Fruit fly (Drosophila melanogaster) whole organism, adult: ENCODE results near the gene Polr2H.

Experiments
- CG11617 ChIP-seq: fragments of 200-800 bp; sonication (Bioruptor generic); optimal IDR thresholded peaks from 2 replicates; lab custom pipeline; 2017; ENCODE audit warnings: mild to moderate bottlenecking, missing biosample characterization, missing genetic modification reagents, missing genetic modification characterization
- CG12768 ChIP-seq: fragments of 200-800 bp; sonication (Bioruptor generic); optimal IDR thresholded peaks from 2 replicates; lab custom pipeline; 2017; ENCODE audit warnings: missing biosample characterization, missing genetic modification characterization, mild to moderate bottlenecking, moderate library complexity, missing genetic modification reagents
- CG14711 ChIP-seq: fragments of 200-800 bp; sonication (Bioruptor generic); optimal IDR thresholded peaks from 2 replicates; lab custom pipeline; 2018; ENCODE audit warnings: missing biosample characterization, mild to moderate bottlenecking, missing genetic modification characterization, moderate library complexity
- CG1620 ChIP-seq: fragments of 200-800 bp; sonication (Bioruptor generic); optimal IDR thresholded peaks from 2 replicates; lab custom pipeline; 2016; ENCODE audit warnings: missing biosample characterization, missing genetic modification characterization
- CG33017 ChIP-seq: fragments of 200-800 bp; sonication (Bioruptor generic); optimal IDR thresholded peaks from 2 replicates; lab custom pipeline; 2018; ENCODE audit warnings: missing biosample characterization, mild to moderate bottlenecking, missing genetic modification characterization, moderate library complexity
- CG5204 ChIP-seq: fragments of 200-800 bp; sonication (Bioruptor generic); optimal IDR thresholded peaks from 2 replicates; lab custom pipeline; 2016; ENCODE audit warnings: missing biosample characterization, missing genetic modification characterization
- CG7045 ChIP-seq: fragments of 200-800 bp; sonication (Bioruptor generic); optimal IDR thresholded peaks from 2 replicates; lab custom pipeline; 2017; ENCODE audit warnings: missing biosample characterization, mild to moderate bottlenecking, missing genetic modification characterization
- CG7101 ChIP-seq: fragments of 200-800 bp; sonication (Bioruptor generic); optimal IDR thresholded peaks from 2 replicates; lab custom pipeline; 2018; ENCODE audit warnings: missing biosample characterization, mild to moderate bottlenecking, missing genetic modification characterization, moderate library complexity
- Clk ChIP-seq: fragments of 200-800 bp; sonication (Bioruptor generic); optimal IDR thresholded peaks from 2 replicates; lab custom pipeline; 2017; ENCODE audit warnings: missing biosample characterization, missing genetic modification characterization
- Crg-1 ChIP-seq: fragments of 200-800 bp; sonication (Bioruptor generic); optimal IDR thresholded peaks from 2 replicates; lab custom pipeline; 2016; ENCODE audit warnings: missing biosample characterization, missing genetic modification characterization
- Hr96 ChIP-seq: fragments of 200-800 bp; sonication (Bioruptor generic); optimal IDR thresholded peaks from 2 replicates; lab custom pipeline; 2016; ENCODE audit warnings: missing biosample characterization, missing genetic modification characterization
- Mnt ChIP-seq: fragments of 200-800 bp; sonication (Bioruptor generic); optimal IDR thresholded peaks from 2 replicates; lab custom pipeline; 2016; ENCODE audit warnings: missing biosample characterization, mild to moderate bottlenecking, missing genetic modification characterization
- bab1 ChIP-seq: fragments of 200-800 bp; sonication (Bioruptor generic); optimal IDR thresholded peaks from 3 replicates; lab custom pipeline; 2019; ENCODE audit warnings: missing biosample characterization, mild to moderate bottlenecking, missing genetic modification characterization, moderate library complexity
- cic ChIP-seq: fragments of 200-800 bp; sonication (Bioruptor generic); optimal IDR thresholded peaks from 2 replicates; lab custom pipeline; 2017; ENCODE audit warnings: missing biosample characterization, mild to moderate bottlenecking, missing genetic modification characterization, moderate library complexity
- cnc ChIP-seq, 2 experiments: fragments of >200 bp; optimal IDR thresholded peaks; 2 replicates each; lab custom pipeline; 2017
- kay ChIP-seq: fragments of 200-800 bp; sonication (Bioruptor generic); peaks from one replicate; lab custom pipeline; 2016; ENCODE audit warnings: missing biosample characterization, missing genetic modification characterization, borderline replicate concordance
- ovo ChIP-seq: fragments of 200-800 bp; sonication (Bioruptor generic); optimal IDR thresholded peaks from 2 replicates; lab custom pipeline; 2016; ENCODE audit warnings: missing biosample characterization, missing genetic modification characterization
- pad ChIP-seq: fragments of 200-800 bp; sonication (Bioruptor generic); optimal IDR thresholded peaks from 3 replicates; lab custom pipeline; 2017; ENCODE audit warnings: missing biosample characterization, missing genetic modification characterization, mild to moderate bottlenecking, moderate library complexity, missing genetic modification reagents
- tj ChIP-seq: fragments of 200-800 bp; sonication (Bioruptor generic); optimal IDR thresholded peaks from 3 replicates; lab custom pipeline; 2017; ENCODE audit warnings: missing biosample characterization, mild to moderate bottlenecking, missing genetic modification characterization, moderate library complexity
- toe ChIP-seq: fragments of 200-800 bp; sonication (Bioruptor generic); optimal IDR thresholded peaks from 2 replicates; lab custom pipeline; 2016; ENCODE audit warnings: missing biosample characterization, missing genetic modification characterization

Gene Polr2H

DNA sequence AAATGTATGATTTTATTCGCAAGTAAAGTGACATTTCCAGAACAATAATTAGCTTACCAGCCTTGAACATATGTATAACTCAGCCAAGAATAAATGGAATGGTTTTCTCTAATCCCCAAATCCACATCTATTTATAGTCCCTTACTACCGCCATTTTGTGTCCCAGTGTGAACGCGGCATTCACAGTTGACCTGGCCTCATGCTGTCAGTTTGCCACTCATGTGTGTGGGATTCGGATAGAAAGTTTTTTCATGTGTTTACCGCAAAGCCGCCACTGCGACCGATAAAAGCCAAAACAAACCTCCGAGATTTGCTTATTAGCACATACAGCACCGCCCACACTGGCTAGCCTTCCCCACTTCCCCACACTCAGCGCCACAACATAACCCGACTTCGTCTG is 37.2 kb downstream of the Polr2H start:
- TF ChIP-seq toe (GFP tag; lab: Kevin White, UChicago) (no peak), bab1 (no peak), kay (GFP tag; lab: Kevin White, UChicago) (no peak), Crg-1 (GFP tag; lab: Kevin White, UChicago) (no peak), Clk (GFP tag; lab: Kevin White, UChicago) (no peak), CG7045 (GFP tag; lab: Kevin White, UChicago) (no peak), Mnt (GFP tag; lab: Kevin White, UChicago) (no peak), cic (GFP tag; lab: Kevin White, UChicago) (no peak), CG33017 (tag; lab: Kevin White, UChicago) (no peak), CG12768 (no peak), tj (GFP tag; lab: Kevin White, UChicago) (no peak), CG5204 (GFP tag; lab: Kevin White, UChicago) (no peak), CG11617 (GFP tag; lab: Kevin White, UChicago) (no peak), cnc (optimal IDR thresholded peaks at IDR 0.05; lab: Kevin White, UChicago) (no peak), CG14711 (tag; lab: Kevin White, UChicago) (no peak), CG7101 (tag; lab: Kevin White, UChicago) (no peak), CG1620 (no peak), ovo (GFP tag; lab: Kevin White, UChicago) (no peak), pad (no peak)

DNA sequence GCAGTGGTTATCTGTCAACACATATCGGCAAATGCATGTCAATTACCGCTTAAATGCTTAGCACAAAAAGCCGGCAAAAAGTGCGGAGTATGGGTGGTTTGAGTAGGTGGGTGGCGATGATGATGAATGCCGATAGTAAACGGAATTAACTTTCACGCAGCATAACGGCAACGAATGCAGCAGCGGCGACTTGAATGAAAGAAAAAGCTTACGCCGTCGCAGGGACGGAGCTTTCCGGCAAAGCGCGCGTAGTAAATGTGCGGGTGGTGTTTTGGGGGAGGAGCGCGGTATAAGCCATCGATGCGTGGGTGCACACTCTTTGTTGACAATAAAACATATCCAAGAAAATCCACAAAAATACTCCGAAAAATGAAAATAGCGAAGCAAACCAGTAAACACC is 40.8 kb downstream of the Polr2H start, which contains the start of gene CG7370:
CG7370 (plus strand) TSS at position 301 of the 400 bp plus-strand sequence.
- TF ChIP-seq CG11617 (GFP tag; lab: Kevin White, UChicago) (no peak), Mnt (GFP tag; lab: Kevin White, UChicago) (no peak), CG14711 (tag; lab: Kevin White, UChicago) (no peak), Clk (GFP tag; lab: Kevin White, UChicago) (no peak), kay (GFP tag; lab: Kevin White, UChicago) (no peak), bab1 (no peak), CG33017 (tag; lab: Kevin White, UChicago) (no peak), pad (no peak), CG1620 (no peak), CG7101 (tag; lab: Kevin White, UChicago) (no peak), cic (GFP tag; lab: Kevin White, UChicago) (no peak), toe (GFP tag; lab: Kevin White, UChicago) (no peak), Crg-1 (GFP tag; lab: Kevin White, UChicago) (no peak), CG12768 (no peak), CG7045 (GFP tag; lab: Kevin White, UChicago) (no peak), ovo (GFP tag; lab: Kevin White, UChicago) (no peak), tj (GFP tag; lab: Kevin White, UChicago) (no peak), Hr96 (no peak), cnc (optimal IDR thresholded peaks at IDR 0.05; lab: Kevin White, UChicago) (no peak)

DNA sequence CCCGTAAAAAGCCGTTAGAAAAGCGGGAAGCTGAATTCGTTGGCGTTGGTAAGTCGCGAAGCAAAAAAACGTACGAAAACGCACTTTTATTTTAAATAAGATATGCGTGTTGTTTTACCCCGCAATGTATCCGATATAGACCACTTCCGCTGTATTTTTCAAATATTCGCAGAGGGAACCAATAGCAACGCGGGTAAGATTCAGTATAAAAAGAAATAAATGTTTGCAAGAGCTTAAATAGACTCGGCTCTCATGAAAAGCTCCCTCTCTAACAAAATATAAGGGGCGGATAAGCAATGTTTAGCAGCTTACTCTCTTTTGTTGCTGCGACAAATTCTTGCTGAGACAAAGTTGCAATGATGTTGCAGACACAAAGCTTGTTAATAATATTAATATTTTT is 41.6 kb downstream of the Polr2H start, which contains the start of gene Syn1:
Syn1 (minus strand) TSS at position 207 of the 400 bp plus-strand sequence.
- TF ChIP-seq kay (GFP tag; lab: Kevin White, UChicago) (peak; percentile 23), cic (GFP tag; lab: Kevin White, UChicago) (no peak)

DNA sequence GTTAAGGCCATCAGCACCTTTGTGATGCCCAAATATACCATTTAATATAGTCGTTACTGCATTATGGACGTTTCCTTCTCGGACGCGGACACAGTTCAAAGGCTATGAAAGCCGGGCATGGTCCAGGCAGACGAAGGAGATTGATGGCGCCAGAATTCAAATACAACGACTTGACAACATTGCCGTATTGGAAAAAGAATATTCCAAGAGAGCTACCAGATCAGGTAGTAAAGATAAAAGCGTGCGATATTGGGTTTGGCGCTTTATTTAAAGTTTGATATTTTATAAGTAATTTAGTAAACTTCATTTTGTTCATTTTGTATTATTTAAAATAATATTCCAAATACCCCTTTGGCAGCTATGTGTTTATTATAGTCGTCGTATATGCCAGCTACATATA is 45.1 kb downstream of the Polr2H start:
- TF ChIP-seq Hr96 (no peak), kay (GFP tag; lab: Kevin White, UChicago) (peak; percentile 32)
